Worm (Caenorhabditis elegans): ENCODE measurements around the gene Y25C1A.7.

Gene Y25C1A.7

ce11 chrII:3076915-3077314 is 6.1 kb upstream of the Y25C1A.7 start, which contains the start of gene Y25C1A.8 (continued):
- TF ChIP-seq nhr-12 (tag; optimal IDR thresholded peaks at IDR 0.05) (no peak), pqm-1 (tag; optimal IDR thresholded peaks at IDR 0.05) (no peak), unc-62 (GFP tag; optimal IDR thresholded peaks at IDR 0.05) (no peak), ceh-63 (GFP tag; optimal IDR thresholded peaks at IDR 0.05) (no peak), hlh-17 (GFP tag; optimal IDR thresholded peaks at IDR 0.05; ENCODE audit: borderline replicate concordance) (no peak), nhr-47 (tag; optimal IDR thresholded peaks at IDR 0.05) (no peak), nhr-71 (tag; optimal IDR thresholded peaks at IDR 0.05) (peak; percentile 94), pax-3 (tag; optimal IDR thresholded peaks at IDR 0.05) (peak; percentile 81), fkh-4 (tag; optimal IDR thresholded peaks at IDR 0.05; ENCODE audit: borderline replicate concordance) (peak; percentile 60), mdl-1 (tag; optimal IDR thresholded peaks at IDR 0.05) (peak in 1 of 2 experiments; percentile 82), fkh-8 (tag; optimal IDR thresholded peaks at IDR 0.05) (peak; percentile 93), sptf-1 (tag; optimal IDR thresholded peaks at IDR 0.05) (no peak), grh-1 (GFP tag; IDR thresholded peaks at IDR 0.05) (peak; percentile 89), aha-1 (tag; optimal IDR thresholded peaks at IDR 0.05) (peak; percentile 48), lin-13 (GFP tag; optimal IDR thresholded peaks at IDR 0.05) (peak; percentile 87), ets-5 (GFP tag; IDR thresholded peaks at IDR 0.05) (no peak), mef-2 (tag; optimal IDR thresholded peaks at IDR 0.05) (peak; percentile 79), dsc-1 (tag; optimal IDR thresholded peaks at IDR 0.05) (no peak), ceh-90 (tag; optimal IDR thresholded peaks at IDR 0.05) (peak; percentile 42), fkh-10 (GFP tag; optimal IDR thresholded peaks at IDR 0.05) (peak; percentile 87), nhr-28 (tag; optimal IDR thresholded peaks at IDR 0.05) (no peak), vab-15 (tag; optimal IDR thresholded peaks at IDR 0.05) (peak; percentile 79), irx-1 (tag; optimal IDR thresholded peaks at IDR 0.05) (peak; percentile 91), unc-30 (tag; optimal IDR thresholded peaks at IDR 0.05) (no peak), mab-9 (GFP tag; IDR thresholded peaks at IDR 0.05) (peak; percentile 86), alr-1 (tag; optimal IDR thresholded peaks at IDR 0.05; ENCODE audit: borderline replicate concordance) (no peak), ztf-11 (tag; optimal IDR thresholded peaks at IDR 0.05) (peak; percentile 26 to 85), lin-39 (tag; optimal IDR thresholded peaks at IDR 0.05) (peak; percentile 94), snu-23 (GFP tag; optimal IDR thresholded peaks at IDR 0.05) (peak; percentile 95), hpl-2 (GFP tag; optimal IDR thresholded peaks at IDR 0.05) (peak; percentile 88), pag-3 (tag; optimal IDR thresholded peaks at IDR 0.05; ENCODE audit: borderline replicate concordance, insufficient read depth) (no peak), ztf-4 (tag; optimal IDR thresholded peaks at IDR 0.05) (peak; percentile 86), elt-2 (tag; optimal IDR thresholded peaks at IDR 0.05) (peak; percentile 83), sup-37 (GFP tag; optimal IDR thresholded peaks at IDR 0.05) (peak; percentile 84), egl-27 (tag; optimal IDR thresholded peaks at IDR 0.05) (peak in 1 of 2 experiments; percentile 45), skn-1 (tag; optimal IDR thresholded peaks at IDR 0.05) (peak; percentile 85), blmp-1 (tag; optimal IDR thresholded peaks at IDR 0.05) (peak; percentile 43), C16A3.4 (tag; optimal IDR thresholded peaks at IDR 0.05) (peak; percentile 89), egl-13 (tag; optimal IDR thresholded peaks at IDR 0.05) (peak; percentile 86), aly-2 (tag; optimal IDR thresholded peaks at IDR 0.05) (peak; percentile 58), lir-3 (tag; optimal IDR thresholded peaks at IDR 0.05; ENCODE audit: poor library complexity) (no peak), rnt-1 (tag; optimal IDR thresholded peaks at IDR 0.05) (peak; percentile 98), fos-1 (tag; optimal IDR thresholded peaks at IDR 0.05) (peak; percentile 75), jun-1 (tag; optimal IDR thresholded peaks at IDR 0.05) (peak; percentile 81), nhr-90 (tag; optimal IDR thresholded peaks at IDR 0.05; ENCODE audit: poor library complexity) (no peak), unc-130 (tag; optimal IDR thresholded peaks at IDR 0.05) (peak; percentile 84), ceh-82 (tag; optimal IDR thresholded peaks at IDR 0.05) (peak; percentile 86 to 96 (median 94)), sox-4 (tag; optimal IDR thresholded peaks at IDR 0.05) (peak; percentile 72), zag-1 (tag; optimal IDR thresholded peaks at IDR 0.05) (no peak), Y116A8C.19 (tag; optimal IDR thresholded peaks at IDR 0.05; ENCODE audit: borderline replicate concordance) (no peak), tlp-1 (tag; optimal IDR thresholded peaks at IDR 0.05) (no peak), unc-98 (GFP tag; IDR thresholded peaks at IDR 0.05) (0 out of 2 replicates have a peak, but pooled peaks have one; percentile 47)

Data from whole organism, L1 larva.